Worm (Caenorhabditis elegans): Measurements from ENCODE around the gene ZK673.4.
A peak's percentile ranks its signal among the peaks of the same experiment; 100 is the strongest.

ZK673.4 gene

ce11 chrII:10456979-10457378, 4.3 kb downstream of the ZK673.4 start, which contains the start of gene ZK673.11:
Gene ZK673.11 (plus strand): TSS chrII:10457279.
- TF ChIP-seq snpc-1.2 (GFP tag; IDR thresholded peaks at IDR 0.05) (no peak), aha-1 (tag) (peak; percentile 79)

- TF ChIP-seq madf-9 (GFP tag; conservative IDR thresholded peaks at IDR 0.05), result no peak
Measured at ce11 chrII:10461207-10461606, 8.5 kb downstream of the ZK673.4 start, which contains the start of gene ZK673.5. Gene ZK673.5 (plus strand): TSS chrII:10461507.

- TF ChIP-seq lin-38 (GFP tag; IDR thresholded peaks at IDR 0.05) (no peak), ctbp-1 (GFP tag; IDR thresholded peaks at IDR 0.05) (no peak), lim-7 (GFP tag; IDR thresholded peaks at IDR 0.05) (no peak), ZK337.2 (GFP tag; IDR thresholded peaks at IDR 0.05) (no peak), snpc-1.2 (GFP tag; IDR thresholded peaks at IDR 0.05) (no peak), mxl-2 (GFP tag; conservative IDR thresholded peaks at IDR 0.05) (no peak), lin-39 (tag; optimal IDR thresholded peaks at IDR 0.05) (no peak), nhr-11 (tag; optimal IDR thresholded peaks at IDR 0.05) (no peak), ceh-62 (tag; optimal IDR thresholded peaks at IDR 0.05) (no peak), daf-8 (GFP tag; IDR thresholded peaks at IDR 0.05) (no peak), unc-62 (GFP tag; optimal IDR thresholded peaks at IDR 0.05 in 1 of 2) (no peak), unc-62 (tag; optimal IDR thresholded peaks at IDR 0.05) (no peak), nhr-77 (tag; optimal IDR thresholded peaks at IDR 0.05) (no peak), tra-1 (GFP tag; IDR thresholded peaks at IDR 0.05) (no peak), madf-5 (GFP tag; IDR thresholded peaks at IDR 0.05) (no peak), saeg-2 (GFP tag; IDR thresholded peaks at IDR 0.05) (no peak), unc-39 (tag; optimal IDR thresholded peaks at IDR 0.05) (no peak), nhr-111 (GFP tag; optimal IDR thresholded peaks at IDR 0.05) (no peak), php-3 (GFP tag; IDR thresholded peaks at IDR 0.05) (no peak), daf-12 (tag; optimal IDR thresholded peaks at IDR 0.05) (no peak)
Measured at ce11 chrII:10464230-10464920, 11.7 kb downstream of the ZK673.4 start, which contains the start of the genes ZK673.6 and sdz-37. Gene ZK673.6 (minus strand): TSS chrII:10464330. Gene sdz-37 (plus strand): TSS chrII:10464870.

- no peak for TF ChIP-seq aly-2 (tag; optimal IDR thresholded peaks at IDR 0.05)
- TF ChIP-seq ama-1 (optimal IDR thresholded peaks at IDR 0.05), result no peak
- TF ChIP-seq mes-2 (tag; optimal IDR thresholded peaks at IDR 0.05; ENCODE audit: poor library complexity, severe bottlenecking), result no peak
- TF ChIP-seq daf-12 (tag; optimal IDR thresholded peaks at IDR 0.05), result no peak
- TF ChIP-seq mxl-3 (GFP tag; optimal IDR thresholded peaks at IDR 0.05), result no peak
- no peak for TF ChIP-seq dve-1 (tag; optimal IDR thresholded peaks at IDR 0.05; ENCODE audit: insufficient read depth)
- no peak for TF ChIP-seq F10B5.3 (tag; optimal IDR thresholded peaks at IDR 0.05)
- no peak for TF ChIP-seq lir-3 (tag; optimal IDR thresholded peaks at IDR 0.05)
- no peak for TF ChIP-seq nhr-102 (tag; optimal IDR thresholded peaks at IDR 0.05)
- no peak for TF ChIP-seq mep-1 (tag; optimal IDR thresholded peaks at IDR 0.05)
- no peak for TF ChIP-seq egl-27 (tag; optimal IDR thresholded peaks at IDR 0.05)
- no peak for TF ChIP-seq lim-7 (GFP tag; IDR thresholded peaks at IDR 0.05)
- no peak for TF ChIP-seq pqm-1 (tag; optimal IDR thresholded peaks at IDR 0.05)
Measured at ce11 chrII:10466552-10466951, 13.8 kb downstream of the ZK673.4 start, which contains the start of gene tnc-2. Gene tnc-2 (plus strand): TSS chrII:10466852.

ce11 chrII:10470159-10470558, 17.4 kb downstream of the ZK673.4 start, which contains the start of gene clec-143:
Gene clec-143 (minus strand): TSS chrII:10470297.
- TF ChIP-seq pqm-1 (tag; optimal IDR thresholded peaks at IDR 0.05), result peak; percentile 88
- TF ChIP-seq nhr-28 (tag; optimal IDR thresholded peaks at IDR 0.05), result peak; percentile 45
- TF ChIP-seq R02D3.7 (tag; optimal IDR thresholded peaks at IDR 0.05), result no peak
- peak in 1 of 2 experiments; percentile 67 for TF ChIP-seq unc-62 (GFP tag; optimal IDR thresholded peaks at IDR 0.05 in 1 of 2)
- TF ChIP-seq unc-62 (tag; optimal IDR thresholded peaks at IDR 0.05), result no peak
